Worm (Caenorhabditis elegans) whole organism, young adult: Measurements from ENCODE around the gene C47D12.5.
A peak's percentile ranks its signal among the peaks of the same experiment; 100 is the strongest.

ENCODE experiments used
- B0261.1 ChIP-seq: sonication (generic microtip); optimal IDR thresholded peaks from 2 replicates; lab custom pipeline; 2016; ENCODE audit warnings: mild to moderate bottlenecking, missing genetic modification characterization, moderate library complexity, missing compliant biosample characterization
- T26A5.8 ChIP-seq: sonication (generic microtip); optimal IDR thresholded peaks from 2 replicates; lab custom pipeline; 2016; ENCODE audit warnings: missing genetic modification characterization, missing compliant biosample characterization
- Y53F4B.3 ChIP-seq: fragments of 200-800 bp; sonication (Bioruptor generic); IDR thresholded peaks from 2 replicates; pipeline ENCODE4 v1.3.6; 2022; ENCODE audit warnings: missing genetic modification reagents, missing genetic modification characterization, missing compliant biosample characterization
- ama-1 ChIP-seq, 3 experiments: fragments of 150-350 bp in 1 of 3; sonication (generic microtip) in 2 of 3; optimal IDR thresholded peaks; 2 replicates each; lab custom pipeline; 2014 to 2018; ENCODE audit warnings: missing biosample characterization in 2 of 3, missing genetic modification characterization in 2 of 3, missing genetic modification reagents in 2 of 3
- attf-5 ChIP-seq: fragments of 200-800 bp; sonication (Bioruptor generic); optimal IDR thresholded peaks from 2 replicates; lab custom pipeline; 2018; ENCODE audit warnings: mild to moderate bottlenecking, missing genetic modification characterization, missing compliant biosample characterization
- dpl-1 ChIP-seq: fragments of 150-350 bp; optimal IDR thresholded peaks from 2 replicates; lab custom pipeline; 2014; ENCODE audit warnings: missing biosample characterization, missing genetic modification reagents, missing genetic modification characterization
- lin-35 ChIP-seq, 3 experiments: fragments of 150-350 bp in 2 of 3; sonication (generic microtip) in 1 of 3; optimal IDR thresholded peaks; 2 replicates each; lab custom pipeline; 2014 to 2018; ENCODE audit warnings: missing biosample characterization in 3 of 3, missing genetic modification characterization in 3 of 3, missing genetic modification reagents in 3 of 3
- lsy-27 ChIP-seq: sonication (generic microtip); optimal IDR thresholded peaks from 2 replicates; lab custom pipeline; 2017; ENCODE audit warnings: missing genetic modification characterization, mild to moderate bottlenecking, missing compliant biosample characterization, antibody characterized with exemption, missing genotype, borderline replicate concordance; ENCODE audit not compliant: insufficient read depth
- madf-3 ChIP-seq: fragments of 200-800 bp; sonication (Bioruptor generic); IDR thresholded peaks from 2 replicates; pipeline ENCODE4 v1.3.6; 2022; ENCODE audit warnings: missing genetic modification reagents, missing genetic modification characterization, missing compliant biosample characterization
- mxl-1 ChIP-seq: sonication (generic microtip); optimal IDR thresholded peaks from 2 replicates; lab custom pipeline; 2016; ENCODE audit warnings: missing genetic modification characterization, missing compliant biosample characterization
- nfya-1 ChIP-seq: sonication (generic microtip); optimal IDR thresholded peaks from 2 replicates; lab custom pipeline; 2017; ENCODE audit warnings: antibody characterized with exemption, missing compliant biosample characterization, missing genetic modification characterization, borderline replicate concordance; ENCODE audit not compliant: insufficient read depth
- rpc-1 ChIP-seq, 2 experiments: fragments of 150-350 bp in 1 of 2; sonication (generic microtip) in 1 of 2; optimal IDR thresholded peaks; 2 replicates each; lab custom pipeline; 2014 to 2018; ENCODE audit warnings: missing biosample characterization in 1 of 2, missing genetic modification characterization in 1 of 2, missing genetic modification reagents in 1 of 2, missing genotype in 1 of 2
- sea-2 ChIP-seq: fragments of 200-800 bp; sonication (Bioruptor generic); IDR thresholded peaks from 2 replicates; pipeline ENCODE4 v1.3.6; 2022; ENCODE audit warnings: missing genetic modification characterization, missing compliant biosample characterization
- snpc-4 ChIP-seq, 5 experiments: fragments of 150-350 bp in 1 of 5; sonication (generic microtip) in 4 of 5; optimal IDR thresholded peaks; 2 replicates each; lab custom pipeline; 2014 to 2018; ENCODE audit warnings: missing genetic modification characterization in 5 of 5, missing biosample characterization in 3 of 5, antibody characterized with exemption in 2 of 5, mild to moderate bottlenecking in 2 of 5, missing compliant biosample characterization in 2 of 5, missing genotype in 2 of 5, moderate library complexity in 2 of 5, missing genetic modification reagents in 1 of 5

- TF ChIP-seq nfya-1 (no peak), dpl-1 (no peak), lin-35 (GFP tag; optimal IDR thresholded peaks at IDR 0.05; lab: Kevin White, UChicago) (peak in 1 of 3 experiments; percentile 35), T26A5.8 (tag; lab: Kevin White, UChicago) (no peak), lsy-27 (tag; lab: Kevin White, UChicago) (no peak), snpc-4 (GFP tag; optimal IDR thresholded peaks at IDR 0.05; lab: Kevin White, UChicago) (no peak), snpc-4 (tag; optimal IDR thresholded peaks at IDR 0.05; lab: Kevin White, UChicago) (peak in 3 of 4 experiments; percentile 15 to 69 (median 36)), ama-1 (optimal IDR thresholded peaks at IDR 0.05; lab: Kevin White, UChicago) (no peak), ama-1 (GFP tag; optimal IDR thresholded peaks at IDR 0.05; lab: Kevin White, UChicago) (no peak), Y53F4B.3 (GFP tag; lab: Robert Waterston, UW) (no peak), B0261.1 (no peak), madf-3 (GFP tag; lab: Robert Waterston, UW) (no peak), mxl-1 (tag; lab: Kevin White, UChicago) (no peak), attf-5 (GFP tag; lab: Kevin White, UChicago) (peak; percentile 28), sea-2 (GFP tag; lab: Robert Waterston, UW) (no peak), rpc-1 (optimal IDR thresholded peaks at IDR 0.05; lab: Kevin White, UChicago) (no peak), rpc-1 (tag; optimal IDR thresholded peaks at IDR 0.05; lab: Kevin White, UChicago) (no peak)
Observed at ce11 chrII:11652679-11653174, 32.4 kb downstream of the C47D12.5 start, which contains the start of the genes rad-23 and rpn-12.
